Fruit fly (Drosophila melanogaster) whole organism, embryonic: Measurements from ENCODE around the gene CG12241.
A peak's percentile ranks its signal among the peaks of the same experiment; 100 is the strongest.

ENCODE experiments used
- CG10147 ChIP-seq: fragments of 200-800 bp; sonication (Bioruptor generic); optimal IDR thresholded peaks from 2 replicates; lab custom pipeline; 2019; ENCODE audit warnings: missing biosample characterization, mild to moderate bottlenecking, missing genetic modification characterization, moderate library complexity
- CG10959 ChIP-seq: fragments of 200-800 bp; sonication (Bioruptor generic); IDR thresholded peaks from 2 replicates; pipeline ENCODE4 v1.3.6; 2022; ENCODE audit warnings: missing biosample characterization, missing genetic modification characterization
- CG11723 ChIP-seq: fragments of 200-800 bp; sonication (Bioruptor generic); optimal IDR thresholded peaks from 2 replicates; lab custom pipeline; 2017; ENCODE audit warnings: missing biosample characterization, mild to moderate bottlenecking, missing genetic modification characterization
- CG13287 ChIP-seq: fragments of 200-800 bp; sonication (Bioruptor generic); IDR thresholded peaks from 2 replicates; pipeline ENCODE4 v1.3.6; 2022; ENCODE audit warnings: missing biosample characterization, missing genetic modification characterization; ENCODE audit not compliant: partially characterized antibody
- CG13775 ChIP-seq: fragments of 200-800 bp; sonication (Bioruptor generic); optimal IDR thresholded peaks from 3 replicates; lab custom pipeline; 2017; ENCODE audit warnings: missing biosample characterization, mild to moderate bottlenecking, missing genetic modification characterization
- CG14667 ChIP-seq: fragments of 200-800 bp; sonication (Bioruptor generic); IDR thresholded peaks from 2 replicates; pipeline ENCODE4 v1.3.6; 2022; ENCODE audit warnings: missing biosample characterization, missing genetic modification characterization
- CG15479 ChIP-seq: fragments of 200-800 bp; sonication (Bioruptor generic); optimal IDR thresholded peaks from 3 replicates; lab custom pipeline; 2019; ENCODE audit warnings: missing biosample characterization, mild to moderate bottlenecking, missing genetic modification characterization, moderate library complexity
- CG15514 ChIP-seq: fragments of 200-800 bp; sonication (Bioruptor generic); optimal IDR thresholded peaks from 3 replicates; lab custom pipeline; 2017; ENCODE audit warnings: missing biosample characterization, missing genetic modification characterization, mild to moderate bottlenecking, moderate library complexity, missing genetic modification reagents
- CG1832 ChIP-seq: fragments of 200-800 bp; sonication (Bioruptor generic); optimal IDR thresholded peaks from 2 replicates; lab custom pipeline; 2017; ENCODE audit warnings: missing biosample characterization, mild to moderate bottlenecking, missing genetic modification characterization, inconsistent platforms
- CG2120 ChIP-seq: fragments of 200-800 bp; sonication (Bioruptor generic); optimal IDR thresholded peaks from 3 replicates; lab custom pipeline; 2016; ENCODE audit warnings: missing biosample characterization, missing genetic modification characterization
- CG2889 ChIP-seq: fragments of 200-800 bp; sonication (Bioruptor generic); IDR thresholded peaks from 3 replicates; pipeline ENCODE4 v1.3.6; 2022; ENCODE audit warnings: missing biosample characterization, missing genetic modification characterization
- CG32767 ChIP-seq: fragments of 200-800 bp; sonication (Bioruptor generic); IDR thresholded peaks from 2 replicates; pipeline ENCODE4 v1.3.6; 2022; ENCODE audit warnings: missing biosample characterization, missing genetic modification characterization
- CG33557 ChIP-seq: fragments of 200-800 bp; sonication (Bioruptor generic); optimal IDR thresholded peaks from 2 replicates; lab custom pipeline; 2019; ENCODE audit warnings: missing biosample characterization, mild to moderate bottlenecking, missing genetic modification characterization, moderate library complexity
- CG34376 ChIP-seq: fragments of 200-800 bp; sonication (Bioruptor generic); optimal IDR thresholded peaks from 2 replicates; lab custom pipeline; 2018; ENCODE audit warnings: missing biosample characterization, mild to moderate bottlenecking, missing genetic modification characterization
- CG6272 ChIP-seq: fragments of 200-800 bp; sonication (Bioruptor generic); IDR thresholded peaks from 2 replicates; pipeline ENCODE4 v1.3.6; 2022; ENCODE audit warnings: missing biosample characterization, missing genetic modification characterization
- CG9797 ChIP-seq: fragments of 200-800 bp; sonication (Bioruptor generic); optimal IDR thresholded peaks from 3 replicates; lab custom pipeline; 2018; ENCODE audit warnings: missing biosample characterization, mild to moderate bottlenecking, missing genetic modification characterization
- D ChIP-seq, 2 experiments: fragments of 200-800 bp in 1 of 2; fragments of >200 bp in 1 of 2; sonication (Bioruptor generic) in 1 of 2; optimal IDR thresholded peaks; 2 replicates in 1 of 2; 3 replicates in 1 of 2; lab custom pipeline; 2017; ENCODE audit warnings: mild to moderate bottlenecking in 1 of 2, missing biosample characterization in 1 of 2, missing genetic modification characterization in 1 of 2, missing genetic modification reagents in 1 of 2
- Deaf1 ChIP-seq: fragments of 200-800 bp; optimal IDR thresholded peaks from 3 replicates; lab custom pipeline; 2019; ENCODE audit warnings: missing biosample characterization, mild to moderate bottlenecking, missing genetic modification characterization, moderate library complexity
- Kr ChIP-seq: fragments of 200-800 bp; sonication (Bioruptor generic); optimal IDR thresholded peaks from 2 replicates; lab custom pipeline; 2017; ENCODE audit warnings: missing biosample characterization, mild to moderate bottlenecking, missing genetic modification characterization
- Med ChIP-seq: fragments of 200-800 bp; sonication (Bioruptor generic); peaks from one replicate; lab custom pipeline; 2016; ENCODE audit warnings: missing biosample characterization, missing genetic modification characterization, mild to moderate bottlenecking, inconsistent platforms, moderate library complexity
- Myb ChIP-seq: fragments of 200-800 bp; sonication (Bioruptor generic); optimal IDR thresholded peaks from 2 replicates; lab custom pipeline; 2016; ENCODE audit warnings: missing biosample characterization, missing genetic modification characterization
- Ssrp ChIP-seq: fragments of 200-800 bp; sonication (Bioruptor generic); optimal IDR thresholded peaks from 2 replicates; lab custom pipeline; 2018; ENCODE audit warnings: missing biosample characterization, mild to moderate bottlenecking, missing genetic modification characterization, moderate library complexity
- Stat92E ChIP-seq, 3 experiments: fragments of >200 bp in 2 of 3; fragments of 200-800 bp in 1 of 3; sonication (Bioruptor generic) in 1 of 3; optimal IDR thresholded peaks; 2 replicates each; lab custom pipeline; 2017 to 2019; ENCODE audit warnings: missing biosample characterization in 3 of 3, missing genetic modification characterization in 3 of 3, mild to moderate bottlenecking in 1 of 3, moderate library complexity in 1 of 3
- Tbp ChIP-seq: fragments of >200 bp; optimal IDR thresholded peaks from 2 replicates; lab custom pipeline; 2018; ENCODE audit warnings: missing biosample characterization, missing genetic modification characterization
- Usf ChIP-seq: fragments of 200-800 bp; sonication (Bioruptor generic); optimal IDR thresholded peaks from 2 replicates; lab custom pipeline; 2017; ENCODE audit warnings: missing genotype, missing biosample characterization, missing genetic modification characterization
- ci ChIP-seq: fragments of 200-800 bp; sonication (Bioruptor generic); IDR thresholded peaks from 3 replicates; pipeline ENCODE4 v1.3.6; 2022; ENCODE audit warnings: missing biosample characterization, missing genetic modification characterization
- cwo ChIP-seq: fragments of 200-800 bp; sonication (Bioruptor generic); optimal IDR thresholded peaks from 3 replicates; lab custom pipeline; 2017; ENCODE audit warnings: missing biosample characterization, missing genetic modification characterization, mild to moderate bottlenecking, moderate library complexity, missing genetic modification reagents
- dmrt99B ChIP-seq: fragments of 200-800 bp; sonication (Bioruptor generic); optimal IDR thresholded peaks from 2 replicates; lab custom pipeline; 2018; ENCODE audit warnings: missing biosample characterization, mild to moderate bottlenecking, missing genetic modification characterization, moderate library complexity
- exex ChIP-seq: fragments of 200-800 bp; sonication (Bioruptor generic); optimal IDR thresholded peaks from 4 replicates; lab custom pipeline; 2018; ENCODE audit warnings: missing biosample characterization, mild to moderate bottlenecking, missing genetic modification characterization, moderate library complexity
- gcm2 ChIP-seq: fragments of 200-800 bp; sonication (Bioruptor generic); optimal IDR thresholded peaks from 2 replicates; lab custom pipeline; 2016; ENCODE audit warnings: missing biosample characterization, missing genetic modification characterization
- grau ChIP-seq: fragments of 200-800 bp; optimal IDR thresholded peaks from 3 replicates; lab custom pipeline; 2019; ENCODE audit warnings: missing biosample characterization, mild to moderate bottlenecking, missing genetic modification characterization, moderate library complexity
- grn ChIP-seq: fragments of 200-800 bp; sonication (Bioruptor generic); optimal IDR thresholded peaks from 3 replicates; lab custom pipeline; 2017; ENCODE audit warnings: missing biosample characterization, missing genetic modification characterization
- ham ChIP-seq: fragments of 200-800 bp; sonication (Bioruptor generic); IDR thresholded peaks from 2 replicates; pipeline ENCODE4 v1.3.6; 2022; ENCODE audit warnings: missing biosample characterization, missing genetic modification characterization
- insv ChIP-seq, 2 experiments: fragments of 200-800 bp; sonication (Bioruptor generic); optimal IDR thresholded peaks; 3 replicates each; lab custom pipeline; 2016 to 2018; ENCODE audit warnings: missing biosample characterization in 2 of 2, missing genetic modification characterization in 2 of 2
- jumu ChIP-seq: fragments of 200-800 bp; sonication (Bioruptor generic); optimal IDR thresholded peaks from 3 replicates; lab custom pipeline; 2016; ENCODE audit warnings: missing biosample characterization, missing genetic modification characterization
- kah ChIP-seq: fragments of 200-800 bp; sonication (Bioruptor generic); optimal IDR thresholded peaks from 2 replicates; lab custom pipeline; 2018; ENCODE audit warnings: missing biosample characterization, mild to moderate bottlenecking, missing genetic modification characterization
- knrl ChIP-seq: fragments of 200-800 bp; sonication (Bioruptor generic); IDR thresholded peaks from 3 replicates; pipeline ENCODE4 v1.3.6; 2022; ENCODE audit warnings: missing biosample characterization, missing genetic modification characterization; ENCODE audit not compliant: partially characterized antibody
- lbe ChIP-seq: fragments of 200-800 bp; sonication (Bioruptor generic); optimal IDR thresholded peaks from 2 replicates; lab custom pipeline; 2016; ENCODE audit warnings: missing biosample characterization, mild to moderate bottlenecking, missing genetic modification characterization
- mam ChIP-seq: fragments of 200-800 bp; sonication (Bioruptor generic); optimal IDR thresholded peaks from 3 replicates; lab custom pipeline; 2016; ENCODE audit warnings: missing biosample characterization, missing genetic modification characterization
- mirr ChIP-seq: fragments of 200-800 bp; sonication (Bioruptor generic); optimal IDR thresholded peaks from 3 replicates; lab custom pipeline; 2018; ENCODE audit warnings: missing biosample characterization, mild to moderate bottlenecking, missing genetic modification characterization
- org-1 ChIP-seq: fragments of 200-800 bp; sonication (Bioruptor generic); optimal IDR thresholded peaks from 2 replicates; lab custom pipeline; 2017; ENCODE audit warnings: missing biosample characterization, missing genetic modification characterization
- pzg ChIP-seq: fragments of 200-800 bp; sonication (Bioruptor generic); optimal IDR thresholded peaks from 3 replicates; lab custom pipeline; 2018; ENCODE audit warnings: missing biosample characterization, mild to moderate bottlenecking, missing genetic modification characterization, moderate library complexity
- sens ChIP-seq: fragments of 200-800 bp; sonication (Bioruptor generic); peaks from one replicate; lab custom pipeline; 2016; ENCODE audit warnings: missing biosample characterization, missing genetic modification characterization
- sug ChIP-seq: fragments of 200-800 bp; optimal IDR thresholded peaks from 2 replicates; lab custom pipeline; 2019; ENCODE audit warnings: missing biosample characterization, mild to moderate bottlenecking, missing genetic modification characterization, moderate library complexity
- zfh1 ChIP-seq: fragments of 200-800 bp; sonication (Bioruptor generic); IDR thresholded peaks from 3 replicates; pipeline ENCODE4 v1.3.6; 2022; ENCODE audit warnings: missing biosample characterization, missing genetic modification characterization

CG12241 gene

DNA sequence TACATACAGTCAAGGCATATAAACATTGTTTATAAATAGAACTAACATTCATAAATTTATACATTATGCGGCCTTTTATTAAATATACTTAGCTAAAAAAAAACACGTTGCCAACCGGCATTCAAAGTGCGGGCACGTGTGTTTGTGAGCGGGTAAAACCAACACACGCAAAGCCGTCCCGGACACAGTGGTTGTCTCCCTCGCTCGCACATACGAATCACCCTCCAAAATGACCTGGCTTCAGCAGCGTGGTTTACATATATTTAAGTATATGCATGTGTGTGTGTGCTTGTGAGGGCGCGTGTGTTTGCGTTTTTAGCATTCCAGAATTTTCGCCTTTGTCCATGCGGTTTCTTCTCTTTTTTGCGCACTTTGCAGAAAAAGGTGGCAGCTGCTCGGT, 24.4 kb downstream of the CG12241 start (continued):
- TF ChIP-seq CG1832 (GFP tag; lab: Kevin White, UChicago) (peak; percentile 75), CG2889 (GFP tag; lab: Robert Waterston, UW) (no peak), grau (tag; lab: Kevin White, UChicago) (no peak), CG34376 (GFP tag; lab: Kevin White, UChicago) (no peak), pzg (GFP tag; lab: Kevin White, UChicago) (peak; percentile 5), jumu (GFP tag; lab: Kevin White, UChicago) (no peak), kah (GFP tag; lab: Kevin White, UChicago) (peak; percentile 29)

DNA sequence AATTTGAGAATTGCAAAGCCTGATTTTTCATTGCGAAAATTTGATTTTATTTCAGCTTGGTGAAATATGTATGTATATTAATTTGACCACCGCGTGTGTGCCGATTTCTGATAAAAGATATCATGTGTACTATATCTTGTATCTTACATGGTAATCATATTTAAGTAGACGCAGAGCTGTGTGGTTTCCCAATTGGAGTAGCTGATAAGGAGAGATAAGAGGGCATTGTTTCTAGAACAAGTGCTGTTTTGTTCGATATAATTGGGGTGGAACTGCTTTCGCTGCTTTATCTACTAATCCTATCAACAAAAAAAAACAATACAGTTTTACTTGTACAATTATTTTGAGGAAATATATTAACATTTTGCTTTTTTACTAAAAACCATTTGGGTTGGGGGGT, 27.5 kb downstream of the CG12241 start:
- peak; percentile 14 for TF ChIP-seq CG2120 (GFP tag; lab: Kevin White, UChicago)
- peak; percentile 30 for TF ChIP-seq sug
- TF ChIP-seq Med = peak; percentile 27
- peak; percentile 0 for TF ChIP-seq cwo (GFP tag; lab: Kevin White, UChicago)
- peak; percentile 6 for TF ChIP-seq dmrt99B (tag; lab: Kevin White, UChicago)
- TF ChIP-seq Deaf1 (tag; lab: Kevin White, UChicago) = no peak
- no peak for TF ChIP-seq grau (tag; lab: Kevin White, UChicago)
- TF ChIP-seq sens (GFP tag; lab: Kevin White, UChicago) = peak; percentile 72
- peak; percentile 75 for TF ChIP-seq CG15479
- peak; percentile 67 for TF ChIP-seq exex
- TF ChIP-seq insv (GFP tag; optimal IDR thresholded peaks at IDR 0.05; lab: Kevin White, UChicago) = peak in 1 of 2 experiments; percentile 83
- TF ChIP-seq knrl (GFP tag; lab: Robert Waterston, UW) = no peak
- TF ChIP-seq grn = peak; percentile 69
- peak; percentile 18 for TF ChIP-seq mirr (GFP tag; lab: Kevin White, UChicago)
- TF ChIP-seq Usf (GFP tag; lab: Kevin White, UChicago) = no peak
- peak; percentile 78 for TF ChIP-seq CG34376 (GFP tag; lab: Kevin White, UChicago)
- peak; percentile 23 for TF ChIP-seq lbe

DNA sequence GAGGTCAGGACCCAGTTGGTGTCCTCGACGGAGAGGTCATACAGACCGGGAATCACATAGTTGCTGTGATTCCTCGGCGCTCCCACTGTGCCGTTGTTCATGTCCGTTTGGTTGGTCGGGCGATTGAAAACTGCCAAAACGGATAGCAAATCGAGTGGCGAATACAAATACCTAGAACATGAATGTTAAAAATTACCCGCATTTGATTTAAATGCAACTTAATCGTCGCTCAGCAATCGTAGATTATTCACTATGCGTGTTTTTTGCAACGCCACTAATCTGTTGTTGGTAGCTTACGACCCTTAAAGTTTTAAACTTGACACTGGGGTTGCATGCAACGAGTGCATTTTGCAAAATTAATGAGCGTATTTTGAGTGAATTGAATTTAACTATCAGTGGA, 30.0 kb downstream of the CG12241 start, which contains the start of gene Amt:
Amt (minus strand) TSS at position 101 of the 400 bp plus-strand sequence.
- no peak for TF ChIP-seq ci (GFP tag; lab: Robert Waterston, UW)
- no peak for TF ChIP-seq CG33557 (GFP tag; lab: Kevin White, UChicago)
- no peak for TF ChIP-seq org-1 (GFP tag; lab: Kevin White, UChicago)
- no peak for TF ChIP-seq CG11723 (GFP tag; lab: Kevin White, UChicago)
- TF ChIP-seq CG9797 (GFP tag; lab: Kevin White, UChicago) = no peak
- TF ChIP-seq dmrt99B (tag; lab: Kevin White, UChicago) = no peak
- TF ChIP-seq ham (GFP tag; lab: Robert Waterston, UW) = no peak

DNA sequence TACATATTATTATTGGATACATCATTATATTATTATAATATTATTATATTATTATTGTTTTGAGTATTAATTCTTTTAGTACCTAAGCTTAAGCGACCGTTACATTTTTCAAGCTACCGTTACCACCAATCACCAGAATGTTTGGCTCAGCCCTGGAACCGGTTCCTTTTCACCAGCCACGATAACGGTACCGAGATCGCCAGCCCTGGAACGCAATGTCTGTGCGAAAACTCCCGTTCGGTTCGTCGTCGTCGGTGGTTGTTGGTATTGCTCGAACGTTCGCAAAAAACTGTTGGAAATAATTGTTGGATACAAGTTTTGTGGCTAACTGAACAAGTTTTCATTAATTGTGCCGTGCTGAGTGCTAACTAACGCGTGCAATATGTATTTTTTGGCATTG, 30.7 kb downstream of the CG12241 start, which contains the start of gene CG42404:
CG42404 (plus strand) TSS at position 360 of the 400 bp plus-strand sequence.
- TF ChIP-seq CG15514 (GFP tag; lab: Kevin White, UChicago) (peak; percentile 99), CG13287 (GFP tag; lab: Robert Waterston, UW) (no peak), knrl (GFP tag; lab: Robert Waterston, UW) (no peak), D (optimal IDR thresholded peaks at IDR 0.05; lab: Kevin White, UChicago) (peak; percentile 45), D (GFP tag; optimal IDR thresholded peaks at IDR 0.05; lab: Kevin White, UChicago) (no peak), CG6272 (no peak), mam (GFP tag; lab: Kevin White, UChicago) (no peak), CG32767 (GFP tag; lab: Robert Waterston, UW) (no peak), Stat92E (GFP tag; optimal IDR thresholded peaks at IDR 0.05; lab: Kevin White, UChicago) (no peak), CG14667 (no peak), zfh1 (GFP tag; lab: Robert Waterston, UW) (no peak), Tbp (GFP tag; lab: Kevin White, UChicago) (no peak), Myb (GFP tag; lab: Kevin White, UChicago) (peak; percentile 95), Kr (no peak), CG10959 (GFP tag; lab: Robert Waterston, UW) (no peak), gcm2 (GFP tag; lab: Kevin White, UChicago) (no peak), pzg (GFP tag; lab: Kevin White, UChicago) (peak; percentile 51), CG10147 (GFP tag; lab: Kevin White, UChicago) (no peak), Ssrp (tag; lab: Kevin White, UChicago) (no peak), CG13775 (GFP tag; lab: Kevin White, UChicago) (no peak)
